Worm (Caenorhabditis elegans) whole organism, young adult: ENCODE results near the gene pbo-6.

Experiments
- B0336.3 ChIP-seq: fragments of 200-800 bp; sonication (Bioruptor generic); IDR thresholded peaks from 2 replicates; pipeline ENCODE4 v1.3.6; 2022; ENCODE audit warnings: missing genetic modification characterization, missing compliant biosample characterization
- C17E4.6 ChIP-seq: fragments of 200-800 bp; sonication (Bioruptor generic); IDR thresholded peaks from 2 replicates; pipeline ENCODE4 v1.3.6; 2022; ENCODE audit warnings: missing genetic modification reagents, missing genetic modification characterization, missing compliant biosample characterization
- T26A5.8 ChIP-seq: sonication (generic microtip); optimal IDR thresholded peaks from 2 replicates; lab custom pipeline; 2016; ENCODE audit warnings: missing genetic modification characterization, missing compliant biosample characterization
- cebp-1 ChIP-seq, 2 experiments: fragments of 200-800 bp in 1 of 2; sonication (Bioruptor generic) in 1 of 2; sonication (generic microtip) in 1 of 2; IDR thresholded peaks in 1 of 2; optimal IDR thresholded peaks in 1 of 2; 2 replicates each; pipeline versions ENCODE4 v1.3.6 to Lab custom; 2017 to 2022; ENCODE audit warnings: missing compliant biosample characterization in 2 of 2, missing genetic modification characterization in 2 of 2, mild to moderate bottlenecking in 1 of 2, missing genetic modification reagents in 1 of 2, moderate library complexity in 1 of 2
- dpl-1 ChIP-seq: fragments of 150-350 bp; optimal IDR thresholded peaks from 2 replicates; lab custom pipeline; 2014; ENCODE audit warnings: missing biosample characterization, missing genetic modification reagents, missing genetic modification characterization
- egl-18 ChIP-seq: fragments of 200-800 bp; sonication (Bioruptor generic); IDR thresholded peaks from 2 replicates; pipeline ENCODE4 v1.3.6; 2022; ENCODE audit warnings: missing genetic modification reagents, missing genetic modification characterization, missing compliant biosample characterization
- madf-3 ChIP-seq: fragments of 200-800 bp; sonication (Bioruptor generic); IDR thresholded peaks from 2 replicates; pipeline ENCODE4 v1.3.6; 2022; ENCODE audit warnings: missing genetic modification reagents, missing genetic modification characterization, missing compliant biosample characterization
- nfyb-1 ChIP-seq: fragments of 200-800 bp; sonication (Bioruptor generic); IDR thresholded peaks from 2 replicates; pipeline ENCODE4 v1.3.6; 2022; ENCODE audit warnings: missing genetic modification reagents, missing genetic modification characterization, missing compliant biosample characterization
- nhr-120 ChIP-seq: fragments of 200-800 bp; sonication (Bioruptor generic); IDR thresholded peaks from 2 replicates; pipeline ENCODE4 v1.3.6; 2022; ENCODE audit warnings: missing genetic modification characterization, missing compliant biosample characterization
- pbrm-1 ChIP-seq: fragments of 200-800 bp; sonication (Bioruptor generic); IDR thresholded peaks from 2 replicates; pipeline ENCODE4 v1.3.6; 2022; ENCODE audit warnings: missing genetic modification reagents, missing genetic modification characterization, missing compliant biosample characterization
- rec-8 ChIP-seq, 2 experiments: sonication (generic microtip); optimal IDR thresholded peaks; 2 replicates each; lab custom pipeline; 2016; ENCODE audit warnings: mild to moderate bottlenecking in 2 of 2, missing genetic modification characterization in 2 of 2, missing genetic modification reagents in 2 of 2, missing genotype in 2 of 2, missing biosample characterization in 1 of 2, missing compliant biosample characterization in 1 of 2, moderate library complexity in 1 of 2
- repo-1 ChIP-seq: sonication (generic microtip); optimal IDR thresholded peaks from 2 replicates; lab custom pipeline; 2017; ENCODE audit warnings: mild to moderate bottlenecking, missing genetic modification characterization, missing compliant biosample characterization
- ztf-22 ChIP-seq: fragments of 200-800 bp; sonication (Bioruptor generic); optimal IDR thresholded peaks from 2 replicates; lab custom pipeline; 2018; ENCODE audit warnings: mild to moderate bottlenecking, missing genetic modification characterization, moderate library complexity, missing compliant biosample characterization

pbo-6 gene

DNA sequence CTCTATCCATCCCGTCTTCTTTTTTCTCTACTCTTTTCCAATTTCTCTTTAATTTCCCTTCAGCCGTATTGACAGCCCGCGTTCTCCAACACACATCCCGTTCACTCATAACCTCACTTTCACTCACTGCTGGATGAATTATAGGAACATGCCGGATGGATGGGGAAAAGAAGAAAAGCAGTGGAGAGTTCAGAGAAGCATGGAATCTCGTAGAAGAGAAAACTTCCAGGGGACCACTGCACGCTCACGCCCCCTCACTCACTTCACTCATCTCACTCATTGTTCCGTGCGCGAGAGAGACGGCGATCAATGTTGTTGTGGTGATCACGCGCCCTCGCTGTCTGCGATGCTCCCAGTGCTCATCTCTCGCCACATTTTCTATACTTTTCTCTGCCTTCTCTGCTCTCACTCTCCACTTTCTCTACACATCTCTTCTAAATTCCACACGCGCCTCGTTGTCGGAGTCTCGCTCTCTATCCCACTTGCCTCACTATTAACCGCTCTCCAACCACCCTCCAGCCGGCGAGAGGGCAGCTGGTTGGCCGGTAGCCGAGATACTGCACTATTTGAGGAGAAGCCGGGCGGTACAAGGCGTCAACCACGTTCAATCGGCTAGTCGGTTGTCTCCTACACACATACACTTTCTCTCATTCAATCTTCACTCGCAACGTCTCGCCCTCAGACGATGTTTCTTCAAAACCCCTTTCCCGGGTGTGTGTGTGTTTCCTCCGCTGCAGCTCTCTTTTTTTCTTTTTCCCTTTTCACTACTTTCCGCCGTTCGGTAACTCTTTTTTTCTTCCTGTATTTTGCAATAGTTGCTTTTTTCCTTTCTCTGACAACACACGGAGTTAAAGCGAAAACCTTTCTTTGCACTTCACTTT, 51.1 kb downstream of the pbo-6 start (continued):
- no peak for TF ChIP-seq rec-8 (tag; optimal IDR thresholded peaks at IDR 0.05; lab: Kevin White, UChicago)
- no peak for TF ChIP-seq nhr-120 (GFP tag; lab: Robert Waterston, UW)
- TF ChIP-seq egl-18 = peak; percentile 56; the same call in 1 of the 2 replicates
- no peak for TF ChIP-seq C17E4.6 (GFP tag; lab: Robert Waterston, UW)
- peak; percentile 87 for TF ChIP-seq nfyb-1 (GFP tag; lab: Robert Waterston, UW)

DNA sequence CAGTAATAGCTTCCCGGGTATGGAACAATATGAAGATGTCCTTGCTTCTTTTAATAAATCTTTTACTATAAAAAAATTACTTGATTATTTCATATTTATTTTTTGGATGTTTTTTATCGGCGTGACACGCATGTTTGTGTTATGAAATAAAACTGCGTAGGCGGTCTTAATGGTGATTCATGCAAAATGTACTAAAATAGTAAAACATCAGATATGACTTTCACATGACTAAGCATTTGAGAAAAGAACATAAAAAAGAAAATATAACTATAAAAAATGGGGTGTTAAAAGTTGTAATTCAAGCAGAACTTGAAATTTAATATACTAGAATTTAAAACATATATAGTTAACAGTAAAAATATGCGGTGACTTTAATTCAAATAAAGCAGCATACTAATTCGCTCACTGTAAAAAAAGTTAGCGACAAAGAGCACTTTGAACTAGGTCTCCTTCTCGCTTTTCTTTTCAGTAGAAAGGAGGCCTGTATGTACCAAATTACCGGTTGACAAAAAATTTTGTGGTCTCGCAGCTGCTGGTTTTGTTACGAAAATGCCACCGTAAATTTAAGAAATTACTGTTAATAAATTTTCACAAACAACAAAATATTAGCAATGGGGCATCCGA, 53.2 kb downstream of the pbo-6 start:
- TF ChIP-seq B0336.3 (GFP tag; lab: Robert Waterston, UW) (peak; percentile 70), repo-1 (tag; lab: Kevin White, UChicago) (peak; percentile 22), nfyb-1 (GFP tag; lab: Robert Waterston, UW) (peak; percentile 64; the same call in 1 of the 2 replicates), pbrm-1 (0 out of 2 replicates have a peak, but pooled peaks have one; percentile 6), T26A5.8 (no peak), cebp-1 (GFP tag; IDR thresholded peaks at IDR 0.05; lab: Robert Waterston, UW) (no peak), cebp-1 (tag; optimal IDR thresholded peaks at IDR 0.05; lab: Kevin White, UChicago) (peak; percentile 69), ztf-22 (peak; percentile 9), dpl-1 (no peak), madf-3 (no peak)
